Worm (Caenorhabditis elegans) whole organism, mixed stage, embryonic: Measurements from ENCODE around the gene clec-143.

Experiments
- M03D4.4 ChIP-seq: sonication (generic microtip); optimal IDR thresholded peaks from 2 replicates; lab custom pipeline; 2017; ENCODE audit warnings: mild to moderate bottlenecking, missing genetic modification characterization, missing compliant biosample characterization
- bed-3 ChIP-seq: fragments of 200-800 bp; sonication (Bioruptor generic); optimal IDR thresholded peaks from 3 replicates; lab custom pipeline; 2018; ENCODE audit warnings: mild to moderate bottlenecking, missing genetic modification characterization, moderate library complexity, missing compliant biosample characterization
- ceh-39 ChIP-seq: fragments of 150-350 bp; optimal IDR thresholded peaks from 2 replicates; lab custom pipeline; 2014; ENCODE audit warnings: missing biosample characterization, missing genetic modification characterization
- ceh-43 ChIP-seq: fragments of 200-800 bp; sonication (Bioruptor generic); optimal IDR thresholded peaks from 2 replicates; lab custom pipeline; 2018; ENCODE audit warnings: mild to moderate bottlenecking, missing genetic modification characterization, moderate library complexity, missing compliant biosample characterization
- ceh-83 ChIP-seq: fragments of 200-800 bp; sonication (Bioruptor generic); optimal IDR thresholded peaks from 2 replicates; lab custom pipeline; 2018; ENCODE audit warnings: mild to moderate bottlenecking, missing genetic modification characterization, missing compliant biosample characterization
- elt-1 ChIP-seq: sonication (generic microtip); optimal IDR thresholded peaks from 2 replicates; lab custom pipeline; 2017; ENCODE audit warnings: missing genetic modification characterization, mild to moderate bottlenecking, missing compliant biosample characterization, antibody characterized with exemption, moderate library complexity, borderline replicate concordance; ENCODE audit not compliant: insufficient read depth
- elt-3 ChIP-seq: fragments of 150-350 bp; optimal IDR thresholded peaks from 2 replicates; lab custom pipeline; 2014; ENCODE audit warnings: missing biosample characterization, missing genetic modification characterization
- flh-1 ChIP-seq: fragments of 200-800 bp; sonication (Bioruptor generic); optimal IDR thresholded peaks from 2 replicates; lab custom pipeline; 2018; ENCODE audit warnings: mild to moderate bottlenecking, missing genetic modification characterization, moderate library complexity, missing compliant biosample characterization
- ham-2 ChIP-seq: fragments of 200-800 bp; sonication (Bioruptor generic); optimal IDR thresholded peaks from 2 replicates; lab custom pipeline; 2018; ENCODE audit warnings: mild to moderate bottlenecking, missing genetic modification characterization, missing compliant biosample characterization
- hlh-1 ChIP-seq: fragments of 150-350 bp; optimal IDR thresholded peaks from 2 replicates; lab custom pipeline; 2014; ENCODE audit warnings: missing biosample characterization, missing genetic modification reagents, missing genetic modification characterization
- lin-13 ChIP-seq: fragments of 150-350 bp; optimal IDR thresholded peaks from 2 replicates; lab custom pipeline; 2014; ENCODE audit warnings: missing biosample characterization, missing genetic modification characterization
- lin-32 ChIP-seq: fragments of 200-800 bp; sonication (Bioruptor generic); optimal IDR thresholded peaks from 2 replicates; lab custom pipeline; 2018; ENCODE audit warnings: mild to moderate bottlenecking, missing genetic modification characterization, missing compliant biosample characterization
- lsy-2 ChIP-seq: fragments of 150-350 bp; optimal IDR thresholded peaks from 2 replicates; lab custom pipeline; 2014; ENCODE audit warnings: missing biosample characterization, missing genetic modification characterization
- mab-5 ChIP-seq: fragments of 150-350 bp; optimal IDR thresholded peaks from 2 replicates; lab custom pipeline; 2014; ENCODE audit warnings: missing biosample characterization, missing genetic modification characterization
- mep-1 ChIP-seq: fragments of 150-350 bp; optimal IDR thresholded peaks from 2 replicates; lab custom pipeline; 2017; ENCODE audit warnings: missing biosample characterization, missing genetic modification reagents, missing genetic modification characterization, inconsistent platforms
- mls-2 ChIP-seq: sonication (generic microtip); optimal IDR thresholded peaks from 2 replicates; lab custom pipeline; 2016; ENCODE audit warnings: mild to moderate bottlenecking, missing genetic modification characterization, moderate library complexity, missing compliant biosample characterization
- nhr-12 ChIP-seq: fragments of 150-350 bp; optimal IDR thresholded peaks from 2 replicates; lab custom pipeline; 2014; ENCODE audit warnings: missing biosample characterization, missing genetic modification characterization
- nhr-2 ChIP-seq: fragments of 150-350 bp; optimal IDR thresholded peaks from 2 replicates; lab custom pipeline; 2014; ENCODE audit warnings: missing biosample characterization, missing genetic modification characterization
- nhr-237 ChIP-seq: fragments of 150-350 bp; optimal IDR thresholded peaks from 2 replicates; lab custom pipeline; 2014; ENCODE audit warnings: missing biosample characterization, missing genetic modification characterization
- nhr-76 ChIP-seq: sonication (generic microtip); optimal IDR thresholded peaks from 2 replicates; lab custom pipeline; 2017; ENCODE audit warnings: missing biosample characterization, missing genetic modification characterization
- pha-4 ChIP-seq: fragments of 150-350 bp; optimal IDR thresholded peaks from 2 replicates; lab custom pipeline; 2018; ENCODE audit warnings: missing biosample characterization, missing genetic modification reagents, missing genetic modification characterization
- snpc-4 ChIP-seq: fragments of 150-350 bp; optimal IDR thresholded peaks from 2 replicates; lab custom pipeline; 2014; ENCODE audit warnings: missing biosample characterization, missing genetic modification characterization
- sptf-1 ChIP-seq: sonication (generic microtip); optimal IDR thresholded peaks from 2 replicates; lab custom pipeline; 2017; ENCODE audit warnings: mild to moderate bottlenecking, missing genetic modification characterization, moderate library complexity, missing compliant biosample characterization
- tbx-8 ChIP-seq: fragments of 200-800 bp; sonication (Bioruptor generic); optimal IDR thresholded peaks from 2 replicates; lab custom pipeline; 2018; ENCODE audit warnings: mild to moderate bottlenecking, missing genetic modification characterization, moderate library complexity, missing compliant biosample characterization
- unc-120 ChIP-seq: sonication (generic microtip); optimal IDR thresholded peaks from 2 replicates; lab custom pipeline; 2017; ENCODE audit warnings: missing genetic modification characterization, missing compliant biosample characterization; ENCODE audit not compliant: poor library complexity, severe bottlenecking
- unc-39 ChIP-seq: fragments of 150-350 bp; optimal IDR thresholded peaks from 2 replicates; lab custom pipeline; 2014; ENCODE audit warnings: missing biosample characterization, missing genetic modification characterization
- unc-62 ChIP-seq: fragments of 150-350 bp; optimal IDR thresholded peaks from 2 replicates; lab custom pipeline; 2014; ENCODE audit warnings: missing biosample characterization, missing genetic modification reagents, missing genetic modification characterization
- zip-8 ChIP-seq: fragments of 150-350 bp; optimal IDR thresholded peaks from 2 replicates; lab custom pipeline; 2014; ENCODE audit warnings: missing biosample characterization, missing genetic modification characterization

clec-143 gene

ce11 chrII:10482899-10483298 is 12.8 kb upstream of the clec-143 start:
- no peak for TF ChIP-seq ceh-83 (GFP tag; lab: Kevin White, UChicago)
- TF ChIP-seq tbx-8 (GFP tag; lab: Kevin White, UChicago), result no peak
- no peak for TF ChIP-seq mep-1 (tag; lab: Kevin White, UChicago)
- TF ChIP-seq lsy-2 (tag; lab: Kevin White, UChicago), result no peak
- TF ChIP-seq zip-8 (tag; lab: Kevin White, UChicago), result no peak
- no peak for TF ChIP-seq ceh-39 (tag; lab: Kevin White, UChicago)
- no peak for TF ChIP-seq nhr-2 (tag; lab: Kevin White, UChicago)
- TF ChIP-seq M03D4.4 (tag; lab: Kevin White, UChicago), result no peak
- no peak for TF ChIP-seq ham-2 (GFP tag; lab: Kevin White, UChicago)
- TF ChIP-seq elt-3, result no peak
- TF ChIP-seq hlh-1 (tag; lab: Kevin White, UChicago), result no peak
- no peak for TF ChIP-seq mab-5 (tag; lab: Kevin White, UChicago)
- TF ChIP-seq bed-3 (GFP tag; lab: Kevin White, UChicago), result no peak
- TF ChIP-seq lin-32 (GFP tag; lab: Kevin White, UChicago), result no peak

ce11 chrII:10481824-10482556 is 11.9 kb upstream of the clec-143 start, which contains the start of the genes clec-60 and ZK666.11:
clec-60 (minus strand) TSS chrII:10481874.
ZK666.11 (plus strand) TSS chrII:10482522.
- TF ChIP-seq nhr-76 (tag; lab: Kevin White, UChicago) (no peak), ceh-83 (GFP tag; lab: Kevin White, UChicago) (no peak), unc-120 (no peak), tbx-8 (GFP tag; lab: Kevin White, UChicago) (no peak), elt-3 (no peak), nhr-12 (tag; lab: Kevin White, UChicago) (no peak)

ce11 chrII:10480043-10480442 is 9.9 kb upstream of the clec-143 start:
- no peak for TF ChIP-seq pha-4 (tag; lab: Kevin White, UChicago)
- no peak for TF ChIP-seq ceh-43 (GFP tag; lab: Kevin White, UChicago)
- no peak for TF ChIP-seq nhr-2 (tag; lab: Kevin White, UChicago)
- no peak for TF ChIP-seq snpc-4 (tag; lab: Kevin White, UChicago)
- TF ChIP-seq unc-39 (tag; lab: Kevin White, UChicago), result no peak
- TF ChIP-seq ham-2 (GFP tag; lab: Kevin White, UChicago), result no peak

ce11 chrII:10479348-10479747 is 9.3 kb upstream of the clec-143 start, which contains the start of gene clec-59:
clec-59 (minus strand) TSS chrII:10479448.
- TF ChIP-seq mab-5 (tag; lab: Kevin White, UChicago) (no peak), ham-2 (GFP tag; lab: Kevin White, UChicago) (no peak), elt-1 (tag; lab: Kevin White, UChicago) (no peak), ceh-39 (tag; lab: Kevin White, UChicago) (no peak), mls-2 (no peak), sptf-1 (tag; lab: Kevin White, UChicago) (no peak), pha-4 (tag; lab: Kevin White, UChicago) (no peak), ceh-43 (GFP tag; lab: Kevin White, UChicago) (no peak), nhr-237 (tag; lab: Kevin White, UChicago) (no peak), lin-32 (GFP tag; lab: Kevin White, UChicago) (no peak), unc-39 (tag; lab: Kevin White, UChicago) (no peak), flh-1 (GFP tag; lab: Kevin White, UChicago) (no peak), elt-3 (no peak), lin-13 (tag; lab: Kevin White, UChicago) (no peak), M03D4.4 (tag; lab: Kevin White, UChicago) (no peak), zip-8 (tag; lab: Kevin White, UChicago) (no peak)
- TF ChIP-seq, all 35 proteins: peak for 0

- TF ChIP-seq lin-13 (tag; lab: Kevin White, UChicago) (no peak), elt-3 (no peak), sptf-1 (tag; lab: Kevin White, UChicago) (no peak), snpc-4 (tag; lab: Kevin White, UChicago) (no peak), unc-62 (GFP tag; lab: Kevin White, UChicago) (no peak), nhr-12 (tag; lab: Kevin White, UChicago) (no peak), hlh-1 (tag; lab: Kevin White, UChicago) (no peak), elt-1 (tag; lab: Kevin White, UChicago) (no peak), ceh-39 (tag; lab: Kevin White, UChicago) (no peak)
- TF ChIP-seq, all 35 proteins: peak for 0
Measured at ce11 chrII:10476959-10477358, 6.9 kb upstream of the clec-143 start, which contains the start of gene ZK666.4. ZK666.4 (plus strand) TSS chrII:10477259.
